Fruit fly (Drosophila melanogaster): ENCODE measurements around the gene Ogg1.
A peak's percentile ranks its signal among the peaks of the same experiment; 100 is the strongest.

Ogg1 gene

DNA sequence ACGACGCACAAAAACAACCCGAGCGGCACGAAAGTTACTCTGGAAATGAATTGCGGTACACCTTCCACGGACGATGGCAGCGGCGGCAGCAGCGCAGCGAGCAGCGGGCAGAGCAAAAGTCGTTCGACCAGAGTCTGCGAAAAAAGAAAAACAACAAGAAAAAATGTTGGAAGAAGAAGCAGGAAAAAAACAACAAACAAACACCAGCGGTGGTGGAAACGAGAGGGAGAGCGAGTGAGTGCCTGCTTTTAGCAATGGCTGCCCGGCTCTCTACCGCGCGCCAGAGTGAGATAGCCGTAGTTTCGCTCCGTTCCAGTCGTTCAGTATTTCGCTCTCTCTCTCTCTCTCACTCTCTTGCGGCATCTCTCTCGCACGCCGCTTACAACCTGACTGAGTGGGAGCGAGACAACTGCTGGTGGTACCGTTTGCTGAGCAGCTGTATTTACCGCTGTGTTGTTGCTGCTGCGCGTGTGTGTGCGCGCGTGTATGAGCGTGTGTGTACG lies 39.4 kb upstream of the Ogg1 start, which contains the start of gene oc (continued):
- peak; percentile 2 for TF ChIP-seq Hmr (GFP tag; optimal IDR thresholded peaks at IDR 0.05)
- peak; percentile 3 for TF ChIP-seq Sry-δ (GFP tag; optimal IDR thresholded peaks at IDR 0.05)
- TF ChIP-seq NC2α (GFP tag; optimal IDR thresholded peaks at IDR 0.05): peak; percentile 34
- no peak for TF ChIP-seq CG31365 (tag; optimal IDR thresholded peaks at IDR 0.05)
- no peak for TF ChIP-seq br (optimal IDR thresholded peaks at IDR 0.05)
- no peak for TF ChIP-seq CG1233 (GFP tag; optimal IDR thresholded peaks at IDR 0.05)
- TF ChIP-seq Nf-YC (tag; optimal IDR thresholded peaks at IDR 0.05): peak; percentile 99
- no peak for TF ChIP-seq Ptx1 (GFP tag; IDR thresholded peaks at IDR 0.05)
- no peak for TF ChIP-seq zfh1 (GFP tag; IDR thresholded peaks at IDR 0.05)
- no peak for TF ChIP-seq CG6254 (GFP tag; optimal IDR thresholded peaks at IDR 0.05)
- no peak for TF ChIP-seq amos (GFP tag; IDR thresholded peaks at IDR 0.05; ENCODE audit: partially characterized antibody)
- no peak for TF ChIP-seq Ets65A (GFP tag)
- no peak for TF ChIP-seq CG9932 (GFP tag; IDR thresholded peaks at IDR 0.05)
- no peak for TF ChIP-seq danr (GFP tag; IDR thresholded peaks at IDR 0.05)
- TF ChIP-seq wek (GFP tag; optimal IDR thresholded peaks at IDR 0.05): no peak
- TF ChIP-seq CG8089 (GFP tag; optimal IDR thresholded peaks at IDR 0.05): no peak
- TF ChIP-seq tin (GFP tag; optimal IDR thresholded peaks at IDR 0.05): no peak
- no peak for TF ChIP-seq CG12391 (tag; optimal IDR thresholded peaks at IDR 0.05)
- peak; percentile 1 for TF ChIP-seq mam (GFP tag; optimal IDR thresholded peaks at IDR 0.05)
- 0 out of 3 replicates have a peak, but pooled peaks have one; percentile 27 for TF ChIP-seq CG11695 (GFP tag; IDR thresholded peaks at IDR 0.05)
- no peak for TF ChIP-seq bab2 (GFP tag; optimal IDR thresholded peaks at IDR 0.05)
- no peak for TF ChIP-seq CG11093 (GFP tag; IDR thresholded peaks at IDR 0.05)
- no peak for TF ChIP-seq Side (GFP tag; optimal IDR thresholded peaks at IDR 0.05)
- TF ChIP-seq org-1 (GFP tag; optimal IDR thresholded peaks at IDR 0.05): no peak
- no peak for TF ChIP-seq CG30403 (GFP tag; optimal IDR thresholded peaks at IDR 0.05)
- peak; percentile 48 for TF ChIP-seq CG15696 (tag; optimal IDR thresholded peaks at IDR 0.05)
- TF ChIP-seq unc-4 (GFP tag; IDR thresholded peaks at IDR 0.05; ENCODE audit: partially characterized antibody): no peak
- no peak for TF ChIP-seq CG1792 (GFP tag; optimal IDR thresholded peaks at IDR 0.05)
- no peak for TF ChIP-seq chm (GFP tag; IDR thresholded peaks at IDR 0.05)
- TF ChIP-seq CG11398 (GFP tag; optimal IDR thresholded peaks at IDR 0.05): no peak
- TF ChIP-seq CG34422 (GFP tag; IDR thresholded peaks at IDR 0.05): 0 out of 3 replicates have a peak, but pooled peaks have one; percentile 8
- no peak for TF ChIP-seq Atf3 (GFP tag; optimal IDR thresholded peaks at IDR 0.05)
- TF ChIP-seq CG3847 (GFP tag; IDR thresholded peaks at IDR 0.05): 0 out of 2 replicates have a peak, but pooled peaks have one; percentile 25
- peak; percentile 60; the same call in 1 of the 2 replicates for TF ChIP-seq CG32772 (GFP tag; IDR thresholded peaks at IDR 0.05)
- no peak for TF ChIP-seq dati (GFP tag; IDR thresholded peaks at IDR 0.05)
- no peak for TF ChIP-seq CkIIα-i1 (GFP tag; IDR thresholded peaks at IDR 0.05)
- TF ChIP-seq CG32767 (GFP tag; IDR thresholded peaks at IDR 0.05): 0 out of 2 replicates have a peak, but pooled peaks have one; percentile 37
- no peak for TF ChIP-seq aop (GFP tag; IDR thresholded peaks at IDR 0.05)
- no peak for TF ChIP-seq tap (tag; optimal IDR thresholded peaks at IDR 0.05)
- peak; percentile 37; the same call in 1 of the 3 replicates for TF ChIP-seq CG16813 (GFP tag; IDR thresholded peaks at IDR 0.05; ENCODE audit: partially characterized antibody)
- TF ChIP-seq nom (GFP tag; optimal IDR thresholded peaks at IDR 0.05): peak; percentile 72
- peak; percentile 5 to 70 for TF ChIP-seq bsh (GFP tag; optimal IDR thresholded peaks at IDR 0.05)
- TF ChIP-seq ci (GFP tag; IDR thresholded peaks at IDR 0.05): 0 out of 3 replicates have a peak, but pooled peaks have one; percentile 40
- no peak for TF ChIP-seq CG4404 (GFP tag; IDR thresholded peaks at IDR 0.05)
- peak; percentile 10 for TF ChIP-seq CG14710 (tag; optimal IDR thresholded peaks at IDR 0.05)
- no peak for TF ChIP-seq Hr78 (GFP tag; optimal IDR thresholded peaks at IDR 0.05)
- TF ChIP-seq D19A (tag; optimal IDR thresholded peaks at IDR 0.05): no peak
- no peak for TF ChIP-seq E2f1 (GFP tag; IDR thresholded peaks at IDR 0.05)
- TF ChIP-seq CoRest (tag; optimal IDR thresholded peaks at IDR 0.05): peak; percentile 84
- no peak for TF ChIP-seq dysf (GFP tag; IDR thresholded peaks at IDR 0.05)
- peak; percentile 52 for TF ChIP-seq CG8290 (GFP tag; optimal IDR thresholded peaks at IDR 0.05)
- peak in 1 of 2 experiments; percentile 39 for TF ChIP-seq CG8290 (tag; optimal IDR thresholded peaks at IDR 0.05)
